Fruit fly (Drosophila melanogaster): ENCODE measurements around the gene skd.

DNA sequence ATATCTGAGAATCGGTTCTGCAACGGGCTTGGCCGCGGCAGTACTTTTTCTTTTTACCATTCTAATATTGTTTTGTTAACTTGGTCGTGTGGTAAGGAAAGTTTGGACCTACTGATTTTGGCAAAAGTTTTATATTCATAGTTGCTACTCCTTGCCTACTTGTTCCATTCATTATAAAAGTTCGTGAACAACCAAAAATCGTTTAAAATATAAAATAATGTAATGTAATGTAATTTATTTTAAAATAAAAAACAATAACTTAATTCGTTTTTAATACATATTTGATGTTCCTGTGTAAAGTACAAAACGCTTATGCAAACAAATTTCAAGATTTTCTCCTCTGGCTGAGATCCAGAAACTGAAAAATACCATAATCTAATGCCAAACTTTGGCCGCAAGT is 52.6 kb downstream of the skd start, which contains the start of gene CG33286:
- TF ChIP-seq Mio (GFP tag; optimal IDR thresholded peaks at IDR 0.05), result no peak
- TF ChIP-seq dsf (GFP tag; optimal IDR thresholded peaks at IDR 0.05; ENCODE audit: borderline replicate concordance), result no peak
- TF ChIP-seq OdsH (GFP tag; optimal IDR thresholded peaks at IDR 0.05), result no peak
- TF ChIP-seq dmrt93B (GFP tag; optimal IDR thresholded peaks at IDR 0.05), result no peak
- TF ChIP-seq Dfd (GFP tag; optimal IDR thresholded peaks at IDR 0.05), result no peak
- TF ChIP-seq pan (optimal IDR thresholded peaks at IDR 0.05), result no peak
- no peak for TF ChIP-seq h (GFP tag; optimal IDR thresholded peaks at IDR 0.05)
